Worm (Caenorhabditis elegans) whole organism, L4 larva: ENCODE results near the gene lgc-36.

Experiments
- T20F7.1 ChIP-seq: fragments of 200-800 bp; sonication (Bioruptor generic); optimal IDR thresholded peaks from 2 replicates; lab custom pipeline; 2018; ENCODE audit warnings: mild to moderate bottlenecking, missing genetic modification characterization, missing compliant biosample characterization
- T26A8.4 ChIP-seq: fragments of 200-800 bp; sonication (Bioruptor generic); IDR thresholded peaks from 2 replicates; pipeline ENCODE4 v1.3.6; 2022; ENCODE audit warnings: missing genetic modification characterization, missing compliant biosample characterization
- Y105C5A.15 ChIP-seq: fragments of 200-800 bp; sonication (Bioruptor generic); IDR thresholded peaks from 2 replicates; pipeline ENCODE4 v1.3.6; 2022; ENCODE audit warnings: missing genetic modification characterization, missing compliant biosample characterization
- Y5F2A.4 ChIP-seq: fragments of 200-800 bp; sonication (Bioruptor generic); optimal IDR thresholded peaks from 2 replicates; lab custom pipeline; 2018; ENCODE audit warnings: mild to moderate bottlenecking, missing genetic modification characterization, missing compliant biosample characterization
- ZK546.5 ChIP-seq, 2 experiments: sonication (generic microtip); optimal IDR thresholded peaks; 2 replicates each; lab custom pipeline; 2017; ENCODE audit warnings: missing biosample characterization in 2 of 2, missing genetic modification characterization in 2 of 2
- aha-1 ChIP-seq: fragments of 150-350 bp; peaks from one replicate; lab custom pipeline; 2014; ENCODE audit warnings: missing biosample characterization, missing genetic modification characterization
- aly-2 ChIP-seq: sonication (generic microtip); optimal IDR thresholded peaks from 2 replicates; lab custom pipeline; 2018; ENCODE audit warnings: missing biosample characterization, missing genetic modification characterization
- attf-4 ChIP-seq: sonication (generic microtip); optimal IDR thresholded peaks from 3 replicates; lab custom pipeline; 2017; ENCODE audit warnings: missing biosample characterization, missing genetic modification characterization
- ceh-20 ChIP-seq: fragments of 200-800 bp; sonication (Bioruptor generic); IDR thresholded peaks from 2 replicates; pipeline ENCODE4 v1.3.6; 2022; ENCODE audit warnings: missing genetic modification reagents, missing genetic modification characterization, missing compliant biosample characterization
- ceh-32 ChIP-seq: sonication (generic microtip); optimal IDR thresholded peaks from 2 replicates; lab custom pipeline; 2016; ENCODE audit warnings: mild to moderate bottlenecking, missing genetic modification characterization, missing compliant biosample characterization; ENCODE audit not compliant: poor library complexity
- ceh-82 ChIP-seq: sonication (generic microtip); optimal IDR thresholded peaks from 2 replicates; lab custom pipeline; 2017; ENCODE audit warnings: missing biosample characterization, missing genetic modification characterization
- daf-12 ChIP-seq: fragments of 150-350 bp; optimal IDR thresholded peaks from 2 replicates; lab custom pipeline; 2014; ENCODE audit warnings: missing biosample characterization, missing genetic modification reagents, missing genetic modification characterization
- daf-16 ChIP-seq, 3 experiments: sonication (generic microtip); optimal IDR thresholded peaks; 2 replicates each; lab custom pipeline; 2016 to 2017; ENCODE audit warnings: missing genetic modification characterization in 3 of 3, missing genetic modification reagents in 3 of 3, mild to moderate bottlenecking in 2 of 3, missing compliant biosample characterization in 2 of 3, missing biosample characterization in 1 of 3, moderate library complexity in 1 of 3
- dpl-1 ChIP-seq: fragments of 150-350 bp; optimal IDR thresholded peaks from 2 replicates; lab custom pipeline; 2014; ENCODE audit warnings: missing biosample characterization, missing genetic modification reagents, missing genetic modification characterization
- duxl-1 ChIP-seq: sonication (generic microtip); optimal IDR thresholded peaks from 2 replicates; lab custom pipeline; 2016; ENCODE audit warnings: mild to moderate bottlenecking, missing genetic modification characterization, moderate library complexity, missing compliant biosample characterization; ENCODE audit not compliant: poor library complexity
- fos-1 ChIP-seq: fragments of 150-350 bp; optimal IDR thresholded peaks from 2 replicates; lab custom pipeline; 2014; ENCODE audit warnings: missing biosample characterization, missing genetic modification characterization
- hif-1 ChIP-seq, 2 experiments: sonication (generic microtip); optimal IDR thresholded peaks; 2 replicates each; lab custom pipeline; 2016 to 2017; ENCODE audit warnings: missing compliant biosample characterization in 2 of 2, missing genetic modification characterization in 2 of 2, missing genetic modification reagents in 2 of 2, missing genotype in 2 of 2, mild to moderate bottlenecking in 1 of 2
- hlh-11 ChIP-seq: fragments of 200-800 bp; sonication (Bioruptor generic); optimal IDR thresholded peaks from 2 replicates; lab custom pipeline; 2018; ENCODE audit warnings: mild to moderate bottlenecking, missing genetic modification characterization, missing compliant biosample characterization
- hmg-1.1 ChIP-seq: fragments of 200-800 bp; sonication (Bioruptor generic); IDR thresholded peaks from 2 replicates; pipeline ENCODE4 v1.3.6; 2022; ENCODE audit warnings: missing genetic modification reagents, missing genetic modification characterization, missing compliant biosample characterization
- mdl-1 ChIP-seq, 2 experiments: fragments of 150-350 bp in 1 of 2; sonication (generic microtip) in 1 of 2; optimal IDR thresholded peaks; 2 replicates each; lab custom pipeline; 2014 to 2017; ENCODE audit warnings: missing biosample characterization in 2 of 2, missing genetic modification characterization in 2 of 2
- mep-1 ChIP-seq: fragments of 150-350 bp; sonication (generic microtip); optimal IDR thresholded peaks from 3 replicates; lab custom pipeline; 2014; ENCODE audit warnings: missing biosample characterization, missing genetic modification characterization
- nhr-11 ChIP-seq: fragments of 150-350 bp; optimal IDR thresholded peaks from 2 replicates; lab custom pipeline; 2014; ENCODE audit warnings: missing biosample characterization, missing genetic modification characterization
- nhr-48 ChIP-seq: sonication (generic microtip); optimal IDR thresholded peaks from 2 replicates; lab custom pipeline; 2016; ENCODE audit warnings: mild to moderate bottlenecking, missing genetic modification characterization, missing compliant biosample characterization
- nhr-76 ChIP-seq: fragments of 150-350 bp; optimal IDR thresholded peaks from 2 replicates; lab custom pipeline; 2014; ENCODE audit warnings: missing biosample characterization, missing genetic modification characterization
- nhr-77 ChIP-seq: fragments of 150-350 bp; optimal IDR thresholded peaks from 2 replicates; lab custom pipeline; 2014; ENCODE audit warnings: missing biosample characterization, missing genetic modification characterization
- saeg-2 ChIP-seq: fragments of 200-800 bp; sonication (Bioruptor generic); IDR thresholded peaks from 2 replicates; pipeline ENCODE4 v1.3.6; 2022; ENCODE audit warnings: missing genetic modification reagents, missing genetic modification characterization, missing compliant biosample characterization
- sdz-12 ChIP-seq: fragments of 200-800 bp; sonication (Bioruptor generic); optimal IDR thresholded peaks from 2 replicates; lab custom pipeline; 2018; ENCODE audit warnings: mild to moderate bottlenecking, missing genetic modification characterization, missing compliant biosample characterization
- set-16 ChIP-seq: fragments of 200-800 bp; sonication (Bioruptor generic); IDR thresholded peaks from 2 replicates; pipeline ENCODE4 v1.3.6; 2022; ENCODE audit warnings: missing genetic modification reagents, missing genetic modification characterization, missing compliant biosample characterization
- snpc-1.2 ChIP-seq: fragments of 200-800 bp; sonication (Bioruptor generic); IDR thresholded peaks from 2 replicates; pipeline ENCODE4 v1.3.6; 2022; ENCODE audit warnings: missing genetic modification reagents, missing genetic modification characterization, missing compliant biosample characterization
- unc-130 ChIP-seq: sonication (generic microtip); optimal IDR thresholded peaks from 2 replicates; lab custom pipeline; 2016; ENCODE audit warnings: missing genetic modification reagents, missing genetic modification characterization, missing compliant biosample characterization
- unc-62 ChIP-seq, 3 experiments: fragments of 150-350 bp in 1 of 3; sonication (generic microtip); optimal IDR thresholded peaks in 2 of 3; peaks in 1 of 3; 1 replicate in 1 of 3; 2 replicates in 2 of 3; lab custom pipeline; 2014 to 2017; ENCODE audit warnings: missing biosample characterization in 3 of 3, missing genetic modification characterization in 3 of 3, missing genetic modification reagents in 3 of 3, missing genotype in 1 of 3
- ztf-11 ChIP-seq: fragments of 150-350 bp; optimal IDR thresholded peaks from 2 replicates; lab custom pipeline; 2014; ENCODE audit warnings: missing biosample characterization, missing genetic modification characterization

lgc-36 gene

DNA sequence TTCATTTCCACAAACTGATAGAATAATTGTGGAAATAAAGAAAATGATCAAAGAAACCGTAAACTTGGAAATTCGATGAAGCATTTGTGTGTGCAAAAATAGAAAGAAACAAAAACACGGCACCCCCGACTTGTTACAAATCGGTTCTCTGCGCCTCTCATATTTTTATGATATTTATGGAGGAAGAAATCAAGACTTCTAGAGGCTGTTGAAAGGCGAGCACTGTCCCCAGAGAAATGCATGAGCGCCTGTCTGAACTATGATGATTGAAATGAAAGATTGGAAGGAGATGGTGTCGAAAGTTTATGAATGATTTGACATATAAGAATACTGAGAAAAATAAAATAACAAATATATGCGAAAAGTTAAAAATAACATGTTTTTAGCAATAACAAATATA lies at the start of gene lgc-36:
Gene lgc-36, minus strand, starts transcription at position 101 of the 400 bp plus-strand sequence.
- TF ChIP-seq unc-62 (GFP tag; optimal IDR thresholded peaks at IDR 0.05 in 1 of 2; lab: Kevin White, UChicago) (peak in 1 of 2 experiments; percentile 7), unc-62 (tag; optimal IDR thresholded peaks at IDR 0.05; lab: Kevin White, UChicago) (no peak), Y105C5A.15 (no peak)
- TF ChIP-seq, all 104 proteins: peak for 1

DNA sequence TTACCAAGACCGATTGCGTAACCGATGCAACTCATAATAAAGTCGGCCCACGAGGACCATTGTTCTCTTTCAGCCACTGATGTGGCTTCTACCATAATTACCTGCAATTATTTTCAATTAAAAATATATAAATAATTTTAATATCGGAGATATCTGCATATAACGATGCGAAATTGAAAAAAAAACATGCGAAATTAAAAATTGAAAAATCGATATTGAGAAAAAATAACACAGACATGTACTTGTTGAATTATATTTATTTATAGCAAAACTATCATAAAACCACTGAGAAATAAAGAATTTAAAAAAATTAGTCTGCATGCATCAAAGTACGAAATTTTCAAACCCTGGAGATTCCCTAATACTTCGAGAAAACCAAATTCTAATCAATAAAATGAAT lies 49.5 kb upstream of the lgc-36 start, which contains the start of gene snf-11:
Gene snf-11, minus strand, starts transcription at position 101 of the 400 bp plus-strand sequence.
- TF ChIP-seq saeg-2 (GFP tag; lab: Robert Waterston, UW) (no peak), T20F7.1 (GFP tag; lab: Kevin White, UChicago) (no peak), ceh-32 (no peak), unc-130 (GFP tag; lab: Kevin White, UChicago) (no peak), snpc-1.2 (GFP tag; lab: Robert Waterston, UW) (no peak), ztf-11 (no peak), mep-1 (tag; lab: Kevin White, UChicago) (no peak), dpl-1 (GFP tag; lab: Kevin White, UChicago) (no peak), ceh-20 (GFP tag; lab: Robert Waterston, UW) (no peak), nhr-48 (tag; lab: Kevin White, UChicago) (no peak), unc-62 (GFP tag; optimal IDR thresholded peaks at IDR 0.05 in 1 of 2; lab: Kevin White, UChicago) (no peak), unc-62 (tag; optimal IDR thresholded peaks at IDR 0.05; lab: Kevin White, UChicago) (no peak), T26A8.4 (no peak), sdz-12 (GFP tag; lab: Kevin White, UChicago) (no peak), aly-2 (tag; lab: Kevin White, UChicago) (no peak), Y105C5A.15 (no peak)

DNA sequence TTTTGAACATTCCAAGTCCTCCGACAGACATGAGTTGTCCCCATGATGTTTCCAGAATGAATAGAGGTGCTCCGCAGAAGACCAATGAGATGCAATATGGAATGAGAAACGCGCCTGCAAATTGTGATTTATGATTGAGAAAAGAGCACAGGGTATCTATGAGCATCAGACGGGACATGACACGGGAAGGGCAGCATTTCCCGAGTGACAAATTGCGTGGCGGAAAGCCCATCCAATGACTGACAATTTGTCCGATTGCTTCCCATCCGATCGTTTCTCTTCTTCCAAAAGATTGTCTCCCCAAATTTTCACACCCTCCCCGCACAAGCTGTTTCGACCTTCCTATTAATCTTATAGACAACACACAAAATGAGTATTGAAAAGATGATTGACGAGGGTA lies 49.0 kb upstream of the lgc-36 start:
- TF ChIP-seq Y5F2A.4 (GFP tag; lab: Kevin White, UChicago) (no peak), hlh-11 (tag; lab: Kevin White, UChicago) (peak; percentile 35), hif-1 (tag; optimal IDR thresholded peaks at IDR 0.05; lab: Kevin White, UChicago) (no peak), hmg-1.1 (GFP tag; lab: Robert Waterston, UW) (no peak), nhr-11 (tag; lab: Kevin White, UChicago) (peak; percentile 9), nhr-77 (no peak), fos-1 (tag; lab: Kevin White, UChicago) (no peak), ZK546.5 (tag; optimal IDR thresholded peaks at IDR 0.05; lab: Kevin White, UChicago) (no peak), set-16 (GFP tag; lab: Robert Waterston, UW) (no peak), attf-4 (tag; lab: Kevin White, UChicago) (no peak), ceh-82 (tag; lab: Kevin White, UChicago) (no peak), duxl-1 (tag; lab: Kevin White, UChicago) (no peak), T20F7.1 (GFP tag; lab: Kevin White, UChicago) (no peak), nhr-48 (tag; lab: Kevin White, UChicago) (no peak), daf-16 (GFP tag; optimal IDR thresholded peaks at IDR 0.05; lab: Kevin White, UChicago) (peak in 1 of 2 experiments; percentile 11), daf-16 (tag; optimal IDR thresholded peaks at IDR 0.05; lab: Kevin White, UChicago) (no peak), daf-12 (tag; lab: Kevin White, UChicago) (no peak), ceh-20 (GFP tag; lab: Robert Waterston, UW) (peak; percentile 47; the same call in 1 of the 2 replicates)

DNA sequence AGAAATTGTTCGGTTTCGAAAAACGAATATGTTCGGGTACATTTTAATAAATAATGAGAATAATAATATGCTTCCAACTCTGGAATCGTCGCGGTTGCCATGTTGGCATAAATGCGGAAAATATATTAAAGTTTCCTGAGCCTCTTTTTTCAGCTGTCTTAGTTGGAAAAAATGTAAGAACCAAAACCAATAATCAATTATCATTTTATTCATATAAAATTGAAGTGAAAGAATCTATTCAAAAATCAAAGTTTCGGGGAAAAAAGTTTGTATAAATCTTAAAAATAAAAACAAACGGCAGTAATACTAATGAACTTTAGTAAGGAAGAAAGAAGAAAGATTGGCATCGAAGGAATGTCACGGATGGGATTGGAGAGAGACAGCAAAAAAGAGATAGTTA lies 46.1 kb upstream of the lgc-36 start, which contains the start of gene srh-45:
Gene srh-45, minus strand, starts transcription at position 101 of the 400 bp plus-strand sequence.
- TF ChIP-seq aha-1 (peak; percentile 52), ceh-82 (tag; lab: Kevin White, UChicago) (no peak), nhr-76 (tag; lab: Kevin White, UChicago) (no peak)

DNA sequence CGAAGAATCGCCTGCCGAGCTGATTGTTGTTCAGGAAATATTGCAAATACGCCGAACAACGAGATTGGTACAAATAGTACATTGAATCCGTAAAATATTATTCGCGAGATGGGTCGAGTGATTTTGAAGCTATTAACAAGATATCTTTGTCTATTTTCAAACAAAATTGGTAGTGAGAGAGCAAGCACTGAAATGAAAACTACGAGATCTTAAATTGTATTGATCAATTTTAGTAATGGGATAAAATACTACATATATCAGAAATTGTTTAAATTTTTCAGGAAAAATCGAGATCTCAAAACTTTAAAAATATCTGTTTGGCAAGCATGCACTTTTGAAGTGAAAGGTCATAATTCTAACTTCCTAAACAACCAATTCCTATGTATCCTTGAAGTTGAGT lies 45.4 kb upstream of the lgc-36 start:
- no peak for TF ChIP-seq mdl-1 (tag; optimal IDR thresholded peaks at IDR 0.05; lab: Kevin White, UChicago)
- peak; percentile 94 for TF ChIP-seq aha-1
